Fruit fly (Drosophila melanogaster) whole organism, adult: ENCODE measurements around the gene Alh.

Source experiments
- CG11617 ChIP-seq: fragments of 200-800 bp; sonication (Bioruptor generic); optimal IDR thresholded peaks from 2 replicates; lab custom pipeline; 2017; ENCODE audit warnings: mild to moderate bottlenecking, missing biosample characterization, missing genetic modification reagents, missing genetic modification characterization
- CG12768 ChIP-seq: fragments of 200-800 bp; sonication (Bioruptor generic); optimal IDR thresholded peaks from 2 replicates; lab custom pipeline; 2017; ENCODE audit warnings: missing biosample characterization, missing genetic modification characterization, mild to moderate bottlenecking, moderate library complexity, missing genetic modification reagents
- CG14711 ChIP-seq: fragments of 200-800 bp; sonication (Bioruptor generic); optimal IDR thresholded peaks from 2 replicates; lab custom pipeline; 2018; ENCODE audit warnings: missing biosample characterization, mild to moderate bottlenecking, missing genetic modification characterization, moderate library complexity
- CG1620 ChIP-seq: fragments of 200-800 bp; sonication (Bioruptor generic); optimal IDR thresholded peaks from 2 replicates; lab custom pipeline; 2016; ENCODE audit warnings: missing biosample characterization, missing genetic modification characterization
- CG33017 ChIP-seq: fragments of 200-800 bp; sonication (Bioruptor generic); optimal IDR thresholded peaks from 2 replicates; lab custom pipeline; 2018; ENCODE audit warnings: missing biosample characterization, mild to moderate bottlenecking, missing genetic modification characterization, moderate library complexity
- CG5204 ChIP-seq: fragments of 200-800 bp; sonication (Bioruptor generic); optimal IDR thresholded peaks from 2 replicates; lab custom pipeline; 2016; ENCODE audit warnings: missing biosample characterization, missing genetic modification characterization
- CG7045 ChIP-seq: fragments of 200-800 bp; sonication (Bioruptor generic); optimal IDR thresholded peaks from 2 replicates; lab custom pipeline; 2017; ENCODE audit warnings: missing biosample characterization, mild to moderate bottlenecking, missing genetic modification characterization
- CG7101 ChIP-seq: fragments of 200-800 bp; sonication (Bioruptor generic); optimal IDR thresholded peaks from 2 replicates; lab custom pipeline; 2018; ENCODE audit warnings: missing biosample characterization, mild to moderate bottlenecking, missing genetic modification characterization, moderate library complexity
- Clk ChIP-seq: fragments of 200-800 bp; sonication (Bioruptor generic); optimal IDR thresholded peaks from 2 replicates; lab custom pipeline; 2017; ENCODE audit warnings: missing biosample characterization, missing genetic modification characterization
- Crg-1 ChIP-seq: fragments of 200-800 bp; sonication (Bioruptor generic); optimal IDR thresholded peaks from 2 replicates; lab custom pipeline; 2016; ENCODE audit warnings: missing biosample characterization, missing genetic modification characterization
- Hr96 ChIP-seq: fragments of 200-800 bp; sonication (Bioruptor generic); optimal IDR thresholded peaks from 2 replicates; lab custom pipeline; 2016; ENCODE audit warnings: missing biosample characterization, missing genetic modification characterization
- Mnt ChIP-seq: fragments of 200-800 bp; sonication (Bioruptor generic); optimal IDR thresholded peaks from 2 replicates; lab custom pipeline; 2016; ENCODE audit warnings: missing biosample characterization, mild to moderate bottlenecking, missing genetic modification characterization
- bab1 ChIP-seq: fragments of 200-800 bp; sonication (Bioruptor generic); optimal IDR thresholded peaks from 3 replicates; lab custom pipeline; 2019; ENCODE audit warnings: missing biosample characterization, mild to moderate bottlenecking, missing genetic modification characterization, moderate library complexity
- cic ChIP-seq: fragments of 200-800 bp; sonication (Bioruptor generic); optimal IDR thresholded peaks from 2 replicates; lab custom pipeline; 2017; ENCODE audit warnings: missing biosample characterization, mild to moderate bottlenecking, missing genetic modification characterization, moderate library complexity
- cnc ChIP-seq, 2 experiments: fragments of >200 bp; optimal IDR thresholded peaks; 2 replicates each; lab custom pipeline; 2017
- kay ChIP-seq: fragments of 200-800 bp; sonication (Bioruptor generic); peaks from one replicate; lab custom pipeline; 2016; ENCODE audit warnings: missing biosample characterization, missing genetic modification characterization, borderline replicate concordance
- ovo ChIP-seq: fragments of 200-800 bp; sonication (Bioruptor generic); optimal IDR thresholded peaks from 2 replicates; lab custom pipeline; 2016; ENCODE audit warnings: missing biosample characterization, missing genetic modification characterization
- pad ChIP-seq: fragments of 200-800 bp; sonication (Bioruptor generic); optimal IDR thresholded peaks from 3 replicates; lab custom pipeline; 2017; ENCODE audit warnings: missing biosample characterization, missing genetic modification characterization, mild to moderate bottlenecking, moderate library complexity, missing genetic modification reagents
- tj ChIP-seq: fragments of 200-800 bp; sonication (Bioruptor generic); optimal IDR thresholded peaks from 3 replicates; lab custom pipeline; 2017; ENCODE audit warnings: missing biosample characterization, mild to moderate bottlenecking, missing genetic modification characterization, moderate library complexity
- toe ChIP-seq: fragments of 200-800 bp; sonication (Bioruptor generic); optimal IDR thresholded peaks from 2 replicates; lab custom pipeline; 2016; ENCODE audit warnings: missing biosample characterization, missing genetic modification characterization

The Alh gene

DNA sequence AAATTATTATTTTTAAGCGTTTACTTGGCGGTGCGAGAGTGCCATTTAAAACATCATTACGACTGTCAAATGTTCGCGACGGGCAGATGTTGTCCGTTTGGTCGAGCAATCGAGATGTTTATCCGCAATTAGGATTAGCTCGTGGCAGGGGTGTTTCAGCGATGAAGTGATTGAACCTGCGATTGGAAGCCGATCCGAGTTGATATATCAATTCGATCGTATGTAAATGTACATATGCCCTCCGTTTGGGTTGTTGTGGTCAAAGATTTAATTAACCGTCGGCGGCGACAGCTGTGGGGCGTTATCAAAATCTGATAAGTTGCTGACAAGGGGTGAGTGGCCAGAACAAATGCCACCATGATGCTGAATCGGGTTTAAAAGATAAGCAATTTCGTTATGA lies 18.6 kb upstream of the Alh start:
- TF ChIP-seq CG14711 (tag; lab: Kevin White, UChicago) (no peak), CG7045 (GFP tag; lab: Kevin White, UChicago) (no peak), CG11617 (no peak), Hr96 (GFP tag; lab: Kevin White, UChicago) (no peak), kay (no peak), Clk (GFP tag; lab: Kevin White, UChicago) (no peak), Mnt (GFP tag; lab: Kevin White, UChicago) (no peak), cnc (optimal IDR thresholded peaks at IDR 0.05; lab: Kevin White, UChicago) (no peak), tj (GFP tag; lab: Kevin White, UChicago) (no peak), toe (no peak), pad (GFP tag; lab: Kevin White, UChicago) (no peak)

DNA sequence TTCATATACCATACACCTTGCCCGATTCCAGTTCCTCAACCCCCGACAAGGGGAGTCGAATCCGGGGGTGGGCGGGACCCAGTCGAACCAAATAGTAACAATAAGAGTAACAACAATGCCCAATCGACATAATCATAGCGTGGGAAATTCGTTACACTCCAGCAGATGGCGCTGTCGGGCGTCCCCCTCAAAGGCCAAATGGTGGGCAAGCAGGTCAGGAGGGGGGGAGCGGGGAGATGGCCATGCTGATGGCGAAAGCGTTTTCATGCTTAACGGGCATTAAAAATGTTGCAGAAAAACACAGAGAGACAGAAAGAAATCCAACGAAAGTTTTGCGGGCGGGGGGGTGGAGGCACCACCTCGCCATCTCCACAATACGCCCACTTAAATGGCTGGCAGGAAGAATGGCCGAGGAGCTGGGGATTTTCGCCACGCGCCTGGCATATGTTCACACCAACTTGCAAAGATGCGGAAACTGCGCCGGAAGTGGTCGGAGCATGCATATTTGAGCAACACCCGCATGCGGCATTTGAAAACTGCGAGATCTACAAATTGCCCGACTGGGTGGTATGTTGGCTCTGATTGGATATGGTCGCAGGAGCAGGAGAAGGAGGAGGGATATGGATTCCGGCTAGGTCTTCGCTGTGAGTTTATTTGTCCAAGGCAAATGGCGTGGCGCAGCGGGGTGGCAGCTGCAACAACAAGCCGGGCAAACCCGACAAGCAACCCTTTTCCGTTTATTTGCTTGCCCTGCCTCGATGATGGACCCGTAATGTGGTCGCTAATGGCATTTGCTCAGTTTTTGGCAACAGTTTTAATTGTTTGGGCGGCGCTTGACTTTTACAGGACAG lies 15.4 kb upstream of the Alh start:
- no peak for TF ChIP-seq Hr96 (GFP tag; lab: Kevin White, UChicago)
- no peak for TF ChIP-seq cic (GFP tag; lab: Kevin White, UChicago)
- no peak for TF ChIP-seq ovo (GFP tag; lab: Kevin White, UChicago)
- TF ChIP-seq CG7101 (tag; lab: Kevin White, UChicago) = no peak

DNA sequence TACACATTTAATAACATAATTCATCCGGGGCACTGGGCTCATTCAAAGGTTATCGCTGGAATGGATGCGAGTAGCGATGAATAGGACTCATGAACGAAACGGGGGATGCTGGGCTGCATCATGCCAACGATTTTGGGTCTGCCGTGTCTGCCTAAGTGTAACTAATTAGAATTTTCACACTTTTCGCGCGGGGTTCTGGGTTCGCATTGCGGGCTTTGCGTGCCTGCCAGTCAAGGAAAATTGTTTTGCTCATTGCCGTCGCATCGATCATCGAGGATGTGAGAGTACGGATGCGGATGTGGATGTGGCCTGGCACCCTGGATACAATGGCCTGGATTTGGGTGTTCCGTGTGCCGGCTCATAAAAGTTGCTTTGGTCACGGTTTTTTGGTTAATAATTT lies 14.1 kb upstream of the Alh start:
- TF ChIP-seq Clk (GFP tag; lab: Kevin White, UChicago) = no peak
- TF ChIP-seq CG1620 (GFP tag; lab: Kevin White, UChicago) = no peak
- TF ChIP-seq bab1 (GFP tag; lab: Kevin White, UChicago) = no peak
- TF ChIP-seq Mnt (GFP tag; lab: Kevin White, UChicago) = no peak
- no peak for TF ChIP-seq Crg-1 (GFP tag; lab: Kevin White, UChicago)
- TF ChIP-seq CG14711 (tag; lab: Kevin White, UChicago) = no peak
- no peak for TF ChIP-seq tj (GFP tag; lab: Kevin White, UChicago)
- no peak for TF ChIP-seq pad (GFP tag; lab: Kevin White, UChicago)
- TF ChIP-seq CG7045 (GFP tag; lab: Kevin White, UChicago) = no peak
- no peak for TF ChIP-seq CG5204 (GFP tag; lab: Kevin White, UChicago)
- no peak for TF ChIP-seq kay

DNA sequence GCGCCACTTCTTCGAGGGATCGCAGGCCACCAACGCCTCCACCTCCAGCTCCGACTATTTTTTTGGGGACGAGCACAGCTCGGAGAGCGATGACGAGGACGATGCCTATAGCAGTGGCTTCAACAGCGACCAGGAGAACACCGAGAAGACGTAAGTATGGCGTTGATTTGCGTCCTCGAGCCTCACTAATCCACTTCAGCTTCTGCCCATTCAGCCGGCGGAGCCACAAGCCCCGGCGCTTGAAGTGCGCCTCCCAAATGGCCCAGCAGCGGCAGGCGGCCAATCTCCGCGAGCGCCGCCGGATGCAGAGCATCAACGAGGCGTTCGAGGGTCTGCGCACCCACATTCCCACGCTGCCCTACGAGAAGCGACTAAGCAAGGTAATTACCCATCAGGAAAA lies 13.2 kb upstream of the Alh start:
- TF ChIP-seq CG5204 (GFP tag; lab: Kevin White, UChicago) = no peak
- TF ChIP-seq Crg-1 (GFP tag; lab: Kevin White, UChicago) = no peak
- TF ChIP-seq pad (GFP tag; lab: Kevin White, UChicago) = no peak
- no peak for TF ChIP-seq CG7101 (tag; lab: Kevin White, UChicago)
- TF ChIP-seq cnc (optimal IDR thresholded peaks at IDR 0.05; lab: Kevin White, UChicago) = no peak
- TF ChIP-seq CG11617 = no peak
- no peak for TF ChIP-seq Mnt (GFP tag; lab: Kevin White, UChicago)
- TF ChIP-seq kay = no peak
- TF ChIP-seq CG33017 = no peak
- no peak for TF ChIP-seq CG7045 (GFP tag; lab: Kevin White, UChicago)
- TF ChIP-seq Hr96 (GFP tag; lab: Kevin White, UChicago) = no peak
- TF ChIP-seq Clk (GFP tag; lab: Kevin White, UChicago) = no peak
- TF ChIP-seq CG1620 (GFP tag; lab: Kevin White, UChicago) = no peak

DNA sequence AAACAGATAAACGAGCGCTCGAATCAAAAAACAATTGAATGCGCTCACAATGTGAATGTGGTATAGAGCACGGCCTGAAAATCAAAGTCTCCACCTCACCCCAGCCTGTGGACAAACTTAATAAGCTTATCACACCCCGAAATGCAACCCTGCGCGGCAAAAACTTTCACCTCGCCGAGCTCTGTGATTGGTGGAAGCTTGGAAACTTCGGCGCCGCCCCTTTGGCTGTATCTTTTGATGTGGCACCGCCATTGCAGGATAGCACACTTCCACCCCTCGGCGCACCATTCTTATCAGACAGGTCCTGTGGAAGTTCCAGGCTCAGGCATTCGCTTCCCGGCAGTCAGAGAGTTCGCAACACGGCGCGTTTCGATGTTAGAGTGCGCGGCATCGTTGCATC lies 11.9 kb upstream of the Alh start, which contains the start of gene Fer1:
Gene Fer1 (plus strand): TSS at position 326 of the 400 bp plus-strand sequence.
- TF ChIP-seq ovo (GFP tag; lab: Kevin White, UChicago) = no peak
- no peak for TF ChIP-seq Mnt (GFP tag; lab: Kevin White, UChicago)
- no peak for TF ChIP-seq Crg-1 (GFP tag; lab: Kevin White, UChicago)
- no peak for TF ChIP-seq CG7101 (tag; lab: Kevin White, UChicago)
- TF ChIP-seq CG14711 (tag; lab: Kevin White, UChicago) = no peak
- no peak for TF ChIP-seq toe

DNA sequence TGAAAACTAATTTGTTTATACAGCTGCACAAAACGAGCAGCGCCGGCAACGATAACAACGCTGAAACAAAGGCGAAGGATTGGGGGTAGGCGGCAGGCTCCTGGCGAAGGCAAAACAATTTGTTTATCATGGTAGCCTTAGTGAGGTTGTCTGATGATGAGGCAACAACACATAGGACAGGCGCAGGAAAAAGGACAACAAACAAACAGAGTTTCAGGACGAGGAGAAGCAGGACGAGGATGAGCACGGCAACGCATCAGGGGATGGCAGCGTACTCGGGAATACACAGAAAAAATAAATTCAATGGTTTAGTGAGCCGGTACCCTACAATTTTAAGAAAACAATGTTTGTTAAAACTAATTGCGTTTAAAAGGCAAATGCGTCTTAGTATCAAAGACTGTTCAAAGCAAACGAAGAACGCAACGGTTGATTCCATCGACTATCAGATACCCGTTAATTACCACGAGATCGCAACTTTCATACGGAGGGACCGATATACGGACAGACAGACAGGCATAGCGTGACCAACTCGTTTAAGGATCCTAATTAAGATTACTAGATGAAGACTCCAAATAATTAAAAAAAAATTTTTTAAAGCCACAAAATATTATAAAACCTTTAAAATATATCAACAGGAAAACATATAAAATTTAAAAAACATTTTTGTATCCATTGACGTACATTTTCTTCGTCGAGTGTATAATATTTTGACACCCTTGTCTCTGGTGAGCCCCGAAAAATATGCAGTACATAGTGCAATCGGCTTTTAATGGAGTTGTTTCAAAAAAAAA lies 10.9 kb upstream of the Alh start:
- TF ChIP-seq CG7045 (GFP tag; lab: Kevin White, UChicago) = no peak
- no peak for TF ChIP-seq cnc (optimal IDR thresholded peaks at IDR 0.05; lab: Kevin White, UChicago)
- TF ChIP-seq CG11617 = no peak

DNA sequence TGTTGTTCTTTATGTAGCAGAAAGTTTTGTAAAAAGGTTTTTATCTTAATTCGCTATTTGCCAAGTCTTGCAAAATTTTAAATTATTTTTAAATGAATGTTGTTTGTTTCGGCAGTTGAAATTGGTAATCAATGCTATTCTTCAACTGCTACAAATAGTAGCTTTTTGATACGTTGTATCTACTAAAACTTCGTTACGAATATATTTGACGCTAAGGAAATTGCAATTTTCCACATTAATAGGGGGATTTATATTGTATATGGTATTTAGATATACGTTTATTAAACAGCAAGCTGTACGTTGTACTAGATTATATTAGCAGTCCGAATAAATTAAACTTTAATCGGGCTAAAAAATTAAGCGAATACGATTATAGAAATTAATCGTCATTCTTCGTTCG lies 7.3 kb upstream of the Alh start, which contains the start of gene CG31493:
Gene CG31493 (plus strand): TSS at position 301 of the 400 bp plus-strand sequence.
- TF ChIP-seq tj (GFP tag; lab: Kevin White, UChicago) = no peak
- TF ChIP-seq CG14711 (tag; lab: Kevin White, UChicago) = no peak
- TF ChIP-seq CG7101 (tag; lab: Kevin White, UChicago) = no peak
- no peak for TF ChIP-seq Clk (GFP tag; lab: Kevin White, UChicago)
- TF ChIP-seq CG1620 (GFP tag; lab: Kevin White, UChicago) = no peak
- no peak for TF ChIP-seq Hr96 (GFP tag; lab: Kevin White, UChicago)
- TF ChIP-seq cnc (optimal IDR thresholded peaks at IDR 0.05; lab: Kevin White, UChicago) = no peak
- no peak for TF ChIP-seq bab1 (GFP tag; lab: Kevin White, UChicago)
- TF ChIP-seq CG11617 = no peak
- no peak for TF ChIP-seq kay
- TF ChIP-seq CG33017 = no peak
- TF ChIP-seq Crg-1 (GFP tag; lab: Kevin White, UChicago) = no peak
- no peak for TF ChIP-seq pad (GFP tag; lab: Kevin White, UChicago)
- TF ChIP-seq toe = no peak
- no peak for TF ChIP-seq Mnt (GFP tag; lab: Kevin White, UChicago)
- TF ChIP-seq CG12768 (GFP tag; lab: Kevin White, UChicago) = no peak
- TF ChIP-seq ovo (GFP tag; lab: Kevin White, UChicago) = no peak
